Fruit fly (Drosophila melanogaster) whole organism, embryonic: ENCODE data around the gene Ufd4.

ENCODE experiments used
- ATbp ChIP-seq: fragments of 200-800 bp; sonication (Bioruptor generic); optimal IDR thresholded peaks from 2 replicates; lab custom pipeline; 2017; ENCODE audit warnings: missing biosample characterization, mild to moderate bottlenecking, missing genetic modification characterization, missing genetic modification reagents
- Atf6 ChIP-seq: fragments of 200-800 bp; sonication (Bioruptor generic); IDR thresholded peaks from 2 replicates; pipeline ENCODE4 v1.3.6; 2022; ENCODE audit warnings: missing biosample characterization, missing genetic modification characterization
- Bgb ChIP-seq: fragments of 200-800 bp; sonication (Bioruptor generic); IDR thresholded peaks from 2 replicates; pipeline ENCODE4 v1.3.6; 2022; ENCODE audit warnings: missing biosample characterization, missing genetic modification characterization; ENCODE audit not compliant: partially characterized antibody
- Blimp-1 ChIP-seq: fragments of 200-800 bp; sonication (Bioruptor generic); optimal IDR thresholded peaks from 3 replicates; lab custom pipeline; 2018; ENCODE audit warnings: missing biosample characterization, missing genetic modification characterization, mild to moderate bottlenecking, moderate library complexity, missing genetic modification reagents
- CG1024 ChIP-seq: fragments of 200-800 bp; sonication (Bioruptor generic); IDR thresholded peaks from 2 replicates; pipeline ENCODE4 v1.3.6; 2022; ENCODE audit warnings: missing biosample characterization, missing genetic modification characterization
- CG10654 ChIP-seq: fragments of 200-800 bp; sonication (Bioruptor generic); optimal IDR thresholded peaks from 2 replicates; lab custom pipeline; 2016; ENCODE audit warnings: missing biosample characterization, missing genetic modification characterization
- CG10979 ChIP-seq: fragments of 200-800 bp; sonication (Bioruptor generic); optimal IDR thresholded peaks from 2 replicates; lab custom pipeline; 2018; ENCODE audit warnings: missing biosample characterization, mild to moderate bottlenecking, missing genetic modification characterization, moderate library complexity
- CG11247 ChIP-seq: fragments of 200-800 bp; sonication (Bioruptor generic); IDR thresholded peaks from 2 replicates; pipeline ENCODE4 v1.3.6; 2022; ENCODE audit warnings: missing biosample characterization, missing genetic modification characterization
- CG11723 ChIP-seq: fragments of 200-800 bp; sonication (Bioruptor generic); optimal IDR thresholded peaks from 2 replicates; lab custom pipeline; 2017; ENCODE audit warnings: missing biosample characterization, mild to moderate bottlenecking, missing genetic modification characterization
- CG12219 ChIP-seq: fragments of 200-800 bp; sonication (Bioruptor generic); optimal IDR thresholded peaks from 3 replicates; lab custom pipeline; 2018; ENCODE audit warnings: missing biosample characterization, mild to moderate bottlenecking, missing genetic modification characterization
- CG12299 ChIP-seq: fragments of 200-800 bp; sonication (Bioruptor generic); optimal IDR thresholded peaks from 2 replicates; lab custom pipeline; 2018; ENCODE audit warnings: missing biosample characterization, mild to moderate bottlenecking, missing genetic modification characterization
- CG12659 ChIP-seq: fragments of 200-800 bp; sonication (Bioruptor generic); optimal IDR thresholded peaks from 3 replicates; lab custom pipeline; 2017; ENCODE audit warnings: mild to moderate bottlenecking, missing biosample characterization, missing genetic modification reagents, missing genetic modification characterization
- CG13894 ChIP-seq: fragments of 200-800 bp; sonication (Bioruptor generic); optimal IDR thresholded peaks from 3 replicates; lab custom pipeline; 2018; ENCODE audit warnings: missing biosample characterization, mild to moderate bottlenecking, missing genetic modification characterization, moderate library complexity
- CG15696 ChIP-seq: fragments of 200-800 bp; sonication (Bioruptor generic); optimal IDR thresholded peaks from 2 replicates; lab custom pipeline; 2019; ENCODE audit warnings: missing biosample characterization, mild to moderate bottlenecking, missing genetic modification characterization, moderate library complexity
- CG17385 ChIP-seq: fragments of 200-800 bp; sonication (Bioruptor generic); optimal IDR thresholded peaks from 3 replicates; lab custom pipeline; 2018; ENCODE audit warnings: missing biosample characterization, mild to moderate bottlenecking, missing genetic modification characterization
- CG17912 ChIP-seq: fragments of 200-800 bp; sonication (Bioruptor generic); optimal IDR thresholded peaks from 2 replicates; lab custom pipeline; 2018; ENCODE audit warnings: missing biosample characterization, mild to moderate bottlenecking, missing genetic modification characterization
- CG1792 ChIP-seq: fragments of 200-800 bp; sonication (Bioruptor generic); optimal IDR thresholded peaks from 2 replicates; lab custom pipeline; 2016; ENCODE audit warnings: missing biosample characterization, missing genetic modification characterization
- CG2875 ChIP-seq: fragments of 200-800 bp; sonication (Bioruptor generic); optimal IDR thresholded peaks from 2 replicates; lab custom pipeline; 2017; ENCODE audit warnings: missing biosample characterization, mild to moderate bottlenecking, missing genetic modification characterization, missing genetic modification reagents
- CG30403 ChIP-seq: fragments of 200-800 bp; sonication (Bioruptor generic); optimal IDR thresholded peaks from 3 replicates; lab custom pipeline; 2016; ENCODE audit warnings: missing biosample characterization, missing genetic modification characterization
- CG6765 ChIP-seq: fragments of 200-800 bp; sonication (Bioruptor generic); optimal IDR thresholded peaks from 3 replicates; lab custom pipeline; 2017; ENCODE audit warnings: missing biosample characterization, mild to moderate bottlenecking, missing genetic modification characterization
- CG7963 ChIP-seq: fragments of 200-800 bp; sonication (Bioruptor generic); IDR thresholded peaks from 3 replicates; pipeline ENCODE4 v1.3.6; 2022; ENCODE audit warnings: missing biosample characterization, missing genetic modification characterization; ENCODE audit not compliant: partially characterized antibody
- CG9932 ChIP-seq: fragments of 200-800 bp; sonication (Bioruptor generic); IDR thresholded peaks from 2 replicates; pipeline ENCODE4 v1.3.6; 2022; ENCODE audit warnings: missing biosample characterization, missing genetic modification characterization
- CTCF ChIP-seq: fragments of 200-800 bp; sonication (Bioruptor generic); optimal IDR thresholded peaks from 2 replicates; lab custom pipeline; 2017; ENCODE audit warnings: missing biosample characterization, mild to moderate bottlenecking, missing genetic modification characterization, moderate library complexity
- D ChIP-seq, 2 experiments: fragments of 200-800 bp in 1 of 2; fragments of >200 bp in 1 of 2; sonication (Bioruptor generic) in 1 of 2; optimal IDR thresholded peaks; 2 replicates in 1 of 2; 3 replicates in 1 of 2; lab custom pipeline; 2017; ENCODE audit warnings: mild to moderate bottlenecking in 1 of 2, missing biosample characterization in 1 of 2, missing genetic modification characterization in 1 of 2, missing genetic modification reagents in 1 of 2
- Gsc ChIP-seq: fragments of 200-800 bp; sonication (Bioruptor generic); IDR thresholded peaks from 2 replicates; pipeline ENCODE4 v1.3.6; 2022; ENCODE audit warnings: missing biosample characterization, missing genetic modification characterization
- HLH3B ChIP-seq: fragments of 200-800 bp; sonication (Bioruptor generic); IDR thresholded peaks from 2 replicates; pipeline ENCODE4 v1.3.6; 2022; ENCODE audit warnings: missing biosample characterization, missing genetic modification characterization
- MESR4 ChIP-seq: fragments of 200-800 bp; sonication (Bioruptor generic); optimal IDR thresholded peaks from 2 replicates; lab custom pipeline; 2018; ENCODE audit warnings: missing biosample characterization, mild to moderate bottlenecking, missing genetic modification characterization, moderate library complexity
- Max ChIP-seq: fragments of 200-800 bp; sonication (Bioruptor generic); optimal IDR thresholded peaks from 2 replicates; lab custom pipeline; 2016; ENCODE audit warnings: missing biosample characterization, mild to moderate bottlenecking, missing genetic modification characterization
- Myb ChIP-seq: fragments of 200-800 bp; sonication (Bioruptor generic); optimal IDR thresholded peaks from 2 replicates; lab custom pipeline; 2016; ENCODE audit warnings: missing biosample characterization, missing genetic modification characterization
- NC2β ChIP-seq: fragments of 200-800 bp; sonication (Bioruptor generic); optimal IDR thresholded peaks from 2 replicates; lab custom pipeline; 2016; ENCODE audit warnings: missing biosample characterization, missing genetic modification characterization
- PHDP ChIP-seq: fragments of 200-800 bp; sonication (Bioruptor generic); optimal IDR thresholded peaks from 3 replicates; lab custom pipeline; 2018; ENCODE audit warnings: missing biosample characterization, mild to moderate bottlenecking, missing genetic modification characterization, moderate library complexity
- Poxn ChIP-seq: fragments of 200-800 bp; sonication (Bioruptor generic); IDR thresholded peaks from 2 replicates; pipeline ENCODE4 v1.3.6; 2022; ENCODE audit warnings: missing biosample characterization, missing genetic modification characterization
- Ptx1 ChIP-seq: fragments of 200-800 bp; sonication (Bioruptor generic); IDR thresholded peaks from 2 replicates; pipeline ENCODE4 v1.3.6; 2022; ENCODE audit warnings: missing biosample characterization, missing genetic modification characterization
- Sox100B ChIP-seq: fragments of 200-800 bp; sonication (Bioruptor generic); optimal IDR thresholded peaks from 3 replicates; lab custom pipeline; 2018; ENCODE audit warnings: missing biosample characterization, mild to moderate bottlenecking, missing genetic modification characterization
- Usf ChIP-seq: fragments of 200-800 bp; sonication (Bioruptor generic); optimal IDR thresholded peaks from 2 replicates; lab custom pipeline; 2017; ENCODE audit warnings: missing genotype, missing biosample characterization, missing genetic modification characterization
- Xrp1 ChIP-seq: fragments of 200-800 bp; sonication (Bioruptor generic); IDR thresholded peaks from 2 replicates; pipeline ENCODE4 v1.3.6; 2022; ENCODE audit warnings: missing biosample characterization, missing genetic modification characterization
- cg ChIP-seq: fragments of 200-800 bp; sonication (Bioruptor generic); optimal IDR thresholded peaks from 3 replicates; lab custom pipeline; 2019; ENCODE audit warnings: missing biosample characterization, mild to moderate bottlenecking, missing genetic modification characterization, moderate library complexity
- ci ChIP-seq: fragments of 200-800 bp; sonication (Bioruptor generic); IDR thresholded peaks from 3 replicates; pipeline ENCODE4 v1.3.6; 2022; ENCODE audit warnings: missing biosample characterization, missing genetic modification characterization
- corto ChIP-seq: fragments of 200-800 bp; sonication (Bioruptor generic); optimal IDR thresholded peaks from 2 replicates; lab custom pipeline; 2016; ENCODE audit warnings: missing biosample characterization, mild to moderate bottlenecking, missing genetic modification characterization, moderate library complexity
- dpn ChIP-seq, 2 experiments: fragments of 200-800 bp; sonication (Bioruptor generic); optimal IDR thresholded peaks; 3 replicates each; lab custom pipeline; 2016; ENCODE audit warnings: missing biosample characterization in 2 of 2, missing genetic modification characterization in 2 of 2
- emc ChIP-seq: fragments of 200-800 bp; sonication (Bioruptor generic); optimal IDR thresholded peaks from 2 replicates; lab custom pipeline; 2016; ENCODE audit warnings: missing biosample characterization, missing genetic modification characterization
- eve ChIP-seq, 2 experiments: fragments of >200 bp; optimal IDR thresholded peaks; 2 replicates each; lab custom pipeline; 2017; ENCODE audit warnings: missing biosample characterization in 2 of 2, missing genetic modification characterization in 2 of 2
- fd96Cb ChIP-seq: fragments of 200-800 bp; sonication (Bioruptor generic); optimal IDR thresholded peaks from 2 replicates; lab custom pipeline; 2018; ENCODE audit warnings: missing biosample characterization, mild to moderate bottlenecking, missing genetic modification characterization, moderate library complexity
- grn ChIP-seq: fragments of 200-800 bp; sonication (Bioruptor generic); optimal IDR thresholded peaks from 3 replicates; lab custom pipeline; 2017; ENCODE audit warnings: missing biosample characterization, missing genetic modification characterization
- maf-S ChIP-seq: fragments of 200-800 bp; sonication (Bioruptor generic); optimal IDR thresholded peaks from 2 replicates; lab custom pipeline; 2016; ENCODE audit warnings: missing biosample characterization, missing genetic modification characterization
- nmo ChIP-seq: fragments of 200-800 bp; sonication (Bioruptor generic); optimal IDR thresholded peaks from 2 replicates; lab custom pipeline; 2018; ENCODE audit warnings: missing biosample characterization, mild to moderate bottlenecking, missing genetic modification characterization, moderate library complexity
- sug ChIP-seq: fragments of 200-800 bp; optimal IDR thresholded peaks from 2 replicates; lab custom pipeline; 2019; ENCODE audit warnings: missing biosample characterization, mild to moderate bottlenecking, missing genetic modification characterization, moderate library complexity
- tll ChIP-seq, 2 experiments: fragments of 200-800 bp in 1 of 2; fragments of >200 bp in 1 of 2; sonication (Bioruptor generic) in 1 of 2; optimal IDR thresholded peaks; 2 replicates each; lab custom pipeline; 2017 to 2019; ENCODE audit warnings: missing biosample characterization in 2 of 2, missing genetic modification characterization in 2 of 2, mild to moderate bottlenecking in 1 of 2, moderate library complexity in 1 of 2
- zfh1 ChIP-seq: fragments of 200-800 bp; sonication (Bioruptor generic); IDR thresholded peaks from 3 replicates; pipeline ENCODE4 v1.3.6; 2022; ENCODE audit warnings: missing biosample characterization, missing genetic modification characterization

The Ufd4 gene

DNA sequence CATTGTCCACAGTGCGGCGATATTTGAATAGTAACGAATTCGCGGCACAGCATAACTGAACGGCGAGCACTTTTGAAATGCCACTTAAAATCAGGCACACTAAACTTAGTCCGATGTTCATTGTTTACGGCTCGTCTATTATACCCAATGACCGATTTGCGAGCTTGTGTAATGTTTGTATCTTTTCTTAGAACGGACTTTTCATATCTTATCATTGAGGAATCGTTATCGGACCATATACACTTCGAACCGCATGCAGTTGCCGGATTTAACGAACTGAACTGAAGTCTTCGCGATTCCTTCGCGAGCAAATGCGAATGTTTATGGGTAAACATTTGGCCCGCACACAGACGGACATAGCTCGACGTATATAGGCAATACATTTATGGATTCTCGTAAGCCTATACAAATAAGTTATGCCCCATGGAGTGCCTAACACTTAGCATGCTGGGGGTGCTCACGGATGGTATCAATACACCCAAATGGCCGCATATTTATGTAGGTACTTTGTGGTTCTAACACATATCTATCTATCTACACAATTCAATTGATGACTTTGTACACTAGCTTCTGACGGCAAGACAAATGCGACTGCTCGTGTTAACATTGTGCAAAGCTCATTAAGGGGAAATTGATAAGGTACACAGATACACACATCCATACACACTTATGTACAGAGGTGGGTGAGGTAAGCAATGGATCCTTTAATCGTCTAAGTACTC, 54.3 kb downstream of the Ufd4 start, which contains the start of gene mthl15 (continued):
- TF ChIP-seq CG12299, result peak; percentile 5
- TF ChIP-seq PHDP (tag; lab: Kevin White, UChicago), result no peak
- no peak for TF ChIP-seq CG9932 (GFP tag; lab: Robert Waterston, UW)
- peak; percentile 34 for TF ChIP-seq CG15696 (tag; lab: Kevin White, UChicago)
- TF ChIP-seq Myb (GFP tag; lab: Kevin White, UChicago), result no peak
- no peak for TF ChIP-seq fd96Cb (tag; lab: Kevin White, UChicago)
- TF ChIP-seq cg (GFP tag; lab: Kevin White, UChicago), result peak; percentile 68
- TF ChIP-seq tll (GFP tag; optimal IDR thresholded peaks at IDR 0.05; lab: Kevin White, UChicago), result peak in 1 of 2 experiments; percentile 26
- TF ChIP-seq CG17385, result no peak
- no peak for TF ChIP-seq Ptx1 (GFP tag; lab: Robert Waterston, UW)
- TF ChIP-seq CG10979, result no peak
- no peak for TF ChIP-seq D (optimal IDR thresholded peaks at IDR 0.05; lab: Kevin White, UChicago)
- TF ChIP-seq D (GFP tag; optimal IDR thresholded peaks at IDR 0.05; lab: Kevin White, UChicago), result no peak
- TF ChIP-seq corto (GFP tag; lab: Kevin White, UChicago), result no peak
- TF ChIP-seq Xrp1 (GFP tag; lab: Robert Waterston, UW), result no peak
- TF ChIP-seq nmo (GFP tag; lab: Kevin White, UChicago), result no peak
- TF ChIP-seq CG11723 (GFP tag; lab: Kevin White, UChicago), result peak; percentile 19
- TF ChIP-seq maf-S (GFP tag; lab: Kevin White, UChicago), result no peak
- no peak for TF ChIP-seq Usf (GFP tag; lab: Kevin White, UChicago)
- peak; percentile 38 for TF ChIP-seq CG12659 (GFP tag; lab: Kevin White, UChicago)
- TF ChIP-seq CG17912 (GFP tag; lab: Kevin White, UChicago), result peak; percentile 22
- peak; percentile 10 for TF ChIP-seq Sox100B (GFP tag; lab: Kevin White, UChicago)
- TF ChIP-seq Bgb (GFP tag; lab: Robert Waterston, UW), result no peak
- TF ChIP-seq CG1024 (GFP tag; lab: Robert Waterston, UW), result no peak
- no peak for TF ChIP-seq ATbp (GFP tag; lab: Kevin White, UChicago)
- TF ChIP-seq CG7963 (GFP tag; lab: Robert Waterston, UW), result no peak
- TF ChIP-seq CG6765 (GFP tag; lab: Kevin White, UChicago), result peak; percentile 34
- TF ChIP-seq CG13894 (tag; lab: Kevin White, UChicago), result no peak
- TF ChIP-seq CG30403 (GFP tag; lab: Kevin White, UChicago), result no peak
- peak in 1 of 2 experiments; percentile 62 for TF ChIP-seq eve (GFP tag; optimal IDR thresholded peaks at IDR 0.05; lab: Kevin White, UChicago)
- TF ChIP-seq CG2875 (GFP tag; lab: Kevin White, UChicago), result no peak
- TF ChIP-seq grn (GFP tag; lab: Kevin White, UChicago), result peak; percentile 28
- TF ChIP-seq Blimp-1 (GFP tag; lab: Kevin White, UChicago), result no peak
- TF ChIP-seq ci (GFP tag; lab: Robert Waterston, UW), result no peak
- TF ChIP-seq zfh1 (GFP tag; lab: Robert Waterston, UW), result no peak
- no peak for TF ChIP-seq emc (GFP tag; lab: Kevin White, UChicago)
- peak; percentile 41; the same call in 1 of the 2 replicates for TF ChIP-seq Atf6 (GFP tag; lab: Robert Waterston, UW)
- no peak for TF ChIP-seq dpn (GFP tag; optimal IDR thresholded peaks at IDR 0.05; lab: Kevin White, UChicago)
- no peak for TF ChIP-seq Max (GFP tag; lab: Kevin White, UChicago)
- peak; percentile 31 for TF ChIP-seq CG12219 (GFP tag; lab: Kevin White, UChicago)
- no peak for TF ChIP-seq CG11247 (GFP tag; lab: Robert Waterston, UW)
- TF ChIP-seq CTCF, result no peak
- TF ChIP-seq NC2β, result no peak
- TF ChIP-seq Gsc (GFP tag; lab: Robert Waterston, UW), result no peak
- TF ChIP-seq Poxn (GFP tag; lab: Robert Waterston, UW), result no peak
- no peak for TF ChIP-seq CG1792 (GFP tag; lab: Kevin White, UChicago)
- no peak for TF ChIP-seq CG10654 (GFP tag; lab: Kevin White, UChicago)
- peak; percentile 94 for TF ChIP-seq sug (tag; lab: Kevin White, UChicago)
- TF ChIP-seq HLH3B (GFP tag; lab: Robert Waterston, UW), result no peak
- no peak for TF ChIP-seq MESR4 (GFP tag; lab: Kevin White, UChicago)
